Fruit fly (Drosophila melanogaster) whole organism, embryonic: ENCODE data around the gene CG5828.

Experiments
- B-H2 ChIP-seq: fragments of 200-800 bp; sonication (Bioruptor generic); optimal IDR thresholded peaks from 2 replicates; lab custom pipeline; 2018; ENCODE audit warnings: missing biosample characterization, mild to moderate bottlenecking, missing genetic modification characterization
- Bdp1 ChIP-seq: fragments of 200-800 bp; sonication (Bioruptor generic); optimal IDR thresholded peaks from 3 replicates; lab custom pipeline; 2016; ENCODE audit warnings: missing biosample characterization, missing genetic modification characterization
- Blimp-1 ChIP-seq: fragments of 200-800 bp; sonication (Bioruptor generic); optimal IDR thresholded peaks from 3 replicates; lab custom pipeline; 2018; ENCODE audit warnings: missing biosample characterization, missing genetic modification characterization, mild to moderate bottlenecking, moderate library complexity, missing genetic modification reagents
- CG12391 ChIP-seq: fragments of 200-800 bp; sonication (Bioruptor generic); optimal IDR thresholded peaks from 3 replicates; lab custom pipeline; 2018; ENCODE audit warnings: missing biosample characterization, mild to moderate bottlenecking, missing genetic modification characterization, moderate library complexity
- CG12659 ChIP-seq: fragments of 200-800 bp; sonication (Bioruptor generic); optimal IDR thresholded peaks from 3 replicates; lab custom pipeline; 2017; ENCODE audit warnings: mild to moderate bottlenecking, missing biosample characterization, missing genetic modification reagents, missing genetic modification characterization
- CG12769 ChIP-seq: fragments of 200-800 bp; sonication (Bioruptor generic); optimal IDR thresholded peaks from 2 replicates; lab custom pipeline; 2019; ENCODE audit warnings: missing biosample characterization, mild to moderate bottlenecking, missing genetic modification characterization, moderate library complexity
- CG13624 ChIP-seq: fragments of 200-800 bp; sonication (Bioruptor generic); optimal IDR thresholded peaks from 2 replicates; lab custom pipeline; 2016; ENCODE audit warnings: missing biosample characterization, missing genetic modification characterization
- CG13775 ChIP-seq: fragments of 200-800 bp; sonication (Bioruptor generic); optimal IDR thresholded peaks from 3 replicates; lab custom pipeline; 2017; ENCODE audit warnings: missing biosample characterization, mild to moderate bottlenecking, missing genetic modification characterization
- CG14014 ChIP-seq: fragments of 200-800 bp; sonication (Bioruptor generic); IDR thresholded peaks from 2 replicates; pipeline ENCODE4 v1.3.6; 2022; ENCODE audit warnings: missing biosample characterization, missing genetic modification characterization
- CG15011 ChIP-seq: fragments of 200-800 bp; sonication (Bioruptor generic); optimal IDR thresholded peaks from 3 replicates; lab custom pipeline; 2018; ENCODE audit warnings: missing biosample characterization, mild to moderate bottlenecking, missing genetic modification characterization
- CG15514 ChIP-seq: fragments of 200-800 bp; sonication (Bioruptor generic); optimal IDR thresholded peaks from 3 replicates; lab custom pipeline; 2017; ENCODE audit warnings: missing biosample characterization, missing genetic modification characterization, mild to moderate bottlenecking, moderate library complexity, missing genetic modification reagents
- CG15601 ChIP-seq: fragments of 200-800 bp; sonication (Bioruptor generic); optimal IDR thresholded peaks from 3 replicates; lab custom pipeline; 2019; ENCODE audit warnings: missing biosample characterization, mild to moderate bottlenecking, missing genetic modification characterization, moderate library complexity
- CG17829 ChIP-seq: fragments of 200-800 bp; optimal IDR thresholded peaks from 2 replicates; lab custom pipeline; 2019; ENCODE audit warnings: missing biosample characterization, mild to moderate bottlenecking, missing genetic modification characterization, moderate library complexity
- CG2678 ChIP-seq: fragments of 200-800 bp; sonication (Bioruptor generic); optimal IDR thresholded peaks from 3 replicates; lab custom pipeline; 2019; ENCODE audit warnings: missing biosample characterization, mild to moderate bottlenecking, missing genetic modification characterization, moderate library complexity
- CG7786 ChIP-seq: fragments of 200-800 bp; sonication (Bioruptor generic); optimal IDR thresholded peaks from 2 replicates; lab custom pipeline; 2016; ENCODE audit warnings: missing biosample characterization, missing genetic modification characterization
- Dek ChIP-seq: fragments of 200-800 bp; sonication (Bioruptor generic); optimal IDR thresholded peaks from 3 replicates; lab custom pipeline; 2019; ENCODE audit warnings: missing biosample characterization, mild to moderate bottlenecking, missing genetic modification characterization, moderate library complexity
- Hmr ChIP-seq: fragments of 200-800 bp; sonication (Bioruptor generic); optimal IDR thresholded peaks from 3 replicates; lab custom pipeline; 2017; ENCODE audit warnings: mild to moderate bottlenecking, missing biosample characterization, missing genetic modification reagents, missing genetic modification characterization
- Pdp1 ChIP-seq, 2 experiments: fragments of 200-800 bp; sonication (Bioruptor generic); optimal IDR thresholded peaks; 3 replicates each; lab custom pipeline; 2016; ENCODE audit warnings: missing biosample characterization in 2 of 2, missing genetic modification characterization in 2 of 2, mild to moderate bottlenecking in 1 of 2, moderate library complexity in 1 of 2
- amos ChIP-seq: fragments of 200-800 bp; sonication (Bioruptor generic); IDR thresholded peaks from 2 replicates; pipeline ENCODE4 v1.3.6; 2022; ENCODE audit warnings: missing biosample characterization, missing genetic modification characterization; ENCODE audit not compliant: partially characterized antibody
- bsh ChIP-seq, 2 experiments: fragments of 200-800 bp; sonication (Bioruptor generic); optimal IDR thresholded peaks; 2 replicates each; lab custom pipeline; 2017 to 2018; ENCODE audit warnings: mild to moderate bottlenecking in 2 of 2, missing biosample characterization in 2 of 2, missing genetic modification characterization in 2 of 2, moderate library complexity in 1 of 2
- dmrt99B ChIP-seq: fragments of 200-800 bp; sonication (Bioruptor generic); optimal IDR thresholded peaks from 2 replicates; lab custom pipeline; 2018; ENCODE audit warnings: missing biosample characterization, mild to moderate bottlenecking, missing genetic modification characterization, moderate library complexity
- gcm2 ChIP-seq: fragments of 200-800 bp; sonication (Bioruptor generic); optimal IDR thresholded peaks from 2 replicates; lab custom pipeline; 2016; ENCODE audit warnings: missing biosample characterization, missing genetic modification characterization
- lab ChIP-seq: fragments of 200-800 bp; sonication (Bioruptor generic); optimal IDR thresholded peaks from 3 replicates; lab custom pipeline; 2017; ENCODE audit warnings: missing biosample characterization, missing genetic modification characterization, mild to moderate bottlenecking, moderate library complexity, missing genetic modification reagents
- nau ChIP-seq: fragments of 200-800 bp; sonication (Bioruptor generic); optimal IDR thresholded peaks from 3 replicates; lab custom pipeline; 2017; ENCODE audit warnings: missing biosample characterization, mild to moderate bottlenecking, missing genetic modification characterization, missing genetic modification reagents
- odd ChIP-seq: fragments of 200-800 bp; sonication (Bioruptor generic); optimal IDR thresholded peaks from 2 replicates; lab custom pipeline; 2017; ENCODE audit warnings: missing biosample characterization, mild to moderate bottlenecking, missing genetic modification characterization
- psq ChIP-seq: fragments of 200-800 bp; sonication (Bioruptor generic); optimal IDR thresholded peaks from 2 replicates; lab custom pipeline; 2017; ENCODE audit warnings: missing biosample characterization, missing genetic modification characterization
- row ChIP-seq: fragments of 200-800 bp; sonication (Bioruptor generic); IDR thresholded peaks from 3 replicates; pipeline ENCODE4 v1.3.6; 2022; ENCODE audit warnings: missing biosample characterization, missing genetic modification characterization
- sd ChIP-seq: fragments of 200-800 bp; sonication (Bioruptor generic); optimal IDR thresholded peaks from 3 replicates; lab custom pipeline; 2018; ENCODE audit warnings: missing biosample characterization, mild to moderate bottlenecking, missing genetic modification characterization, moderate library complexity
- shn ChIP-seq: fragments of 200-800 bp; sonication (Bioruptor generic); optimal IDR thresholded peaks from 3 replicates; lab custom pipeline; 2016; ENCODE audit warnings: missing biosample characterization, missing genetic modification characterization
- trem ChIP-seq: fragments of 200-800 bp; optimal IDR thresholded peaks from 3 replicates; lab custom pipeline; 2019; ENCODE audit warnings: missing biosample characterization, mild to moderate bottlenecking, missing genetic modification characterization, moderate library complexity
- unc-4 ChIP-seq: fragments of 200-800 bp; sonication (Bioruptor generic); IDR thresholded peaks from 2 replicates; pipeline ENCODE4 v1.3.6; 2022; ENCODE audit warnings: missing biosample characterization, missing genetic modification characterization; ENCODE audit not compliant: partially characterized antibody

CG5828 gene

dm6 chr2L:5113480-5114118 is 19.8 kb downstream of the CG5828 start (continued):
- TF ChIP-seq sd (tag; lab: Kevin White, UChicago) = peak; percentile 30
- TF ChIP-seq Pdp1 (GFP tag; optimal IDR thresholded peaks at IDR 0.05; lab: Kevin White, UChicago) = peak in 1 of 2 experiments; percentile 66
- peak; percentile 28 for TF ChIP-seq nau (GFP tag; lab: Kevin White, UChicago)
- TF ChIP-seq dmrt99B = peak; percentile 50
- TF ChIP-seq amos (GFP tag; lab: Robert Waterston, UW) = no peak
- TF ChIP-seq CG7786 (GFP tag; lab: Kevin White, UChicago) = no peak
- TF ChIP-seq odd = peak; percentile 58
- peak; percentile 38; the same call in 1 of the 2 replicates for TF ChIP-seq CG14014
- no peak for TF ChIP-seq CG12659 (GFP tag; lab: Kevin White, UChicago)
- no peak for TF ChIP-seq bsh (GFP tag; optimal IDR thresholded peaks at IDR 0.05; lab: Kevin White, UChicago)
- no peak for TF ChIP-seq psq

- TF ChIP-seq Blimp-1 = peak; percentile 58
- no peak for TF ChIP-seq CG12391 (tag; lab: Kevin White, UChicago)
- peak; percentile 52 for TF ChIP-seq CG15601 (tag; lab: Kevin White, UChicago)
- TF ChIP-seq unc-4 (GFP tag; lab: Robert Waterston, UW) = no peak
- TF ChIP-seq, all 482 proteins: peak for 2
Observed at dm6 chr2L:5114879-5115278, 21.1 kb downstream of the CG5828 start.

dm6 chr2L:5116489-5116888 is 22.7 kb downstream of the CG5828 start:
- no peak for TF ChIP-seq shn
- no peak for TF ChIP-seq CG13775
- TF ChIP-seq trem (tag; lab: Kevin White, UChicago) = no peak
- peak; percentile 63 for TF ChIP-seq CG12769 (tag; lab: Kevin White, UChicago)
- peak; percentile 45 for TF ChIP-seq nau (GFP tag; lab: Kevin White, UChicago)
- no peak for TF ChIP-seq Dek
- TF ChIP-seq Bdp1 (GFP tag; lab: Kevin White, UChicago) = no peak
- TF ChIP-seq sd (tag; lab: Kevin White, UChicago) = peak; percentile 78
- no peak for TF ChIP-seq gcm2 (GFP tag; lab: Kevin White, UChicago)
- TF ChIP-seq, all 482 proteins: peak for 3

- TF ChIP-seq CG13624 (GFP tag; lab: Kevin White, UChicago) (no peak), B-H2 (GFP tag; lab: Kevin White, UChicago) (peak; percentile 38), CG2678 (tag; lab: Kevin White, UChicago) (peak; percentile 27), CG15011 (GFP tag; lab: Kevin White, UChicago) (peak; percentile 9), CG15514 (GFP tag; lab: Kevin White, UChicago) (peak; percentile 27), CG17829 (tag; lab: Kevin White, UChicago) (no peak), lab (GFP tag; lab: Kevin White, UChicago) (peak; percentile 22), row (GFP tag; lab: Robert Waterston, UW) (0 out of 3 replicates have a peak, but pooled peaks have one; percentile 5), Hmr (GFP tag; lab: Kevin White, UChicago) (peak; percentile 17)
- TF ChIP-seq, all 482 proteins: peak for 7
Observed at dm6 chr2L:5117054-5117453, 23.3 kb downstream of the CG5828 start.
